Fruit fly (Drosophila melanogaster) whole organism, embryonic: ENCODE data around the gene DAAM.

ENCODE experiments used
- BtbVII ChIP-seq: fragments of 200-800 bp; sonication (Bioruptor generic); optimal IDR thresholded peaks from 3 replicates; lab custom pipeline; 2017; ENCODE audit warnings: missing biosample characterization, mild to moderate bottlenecking, missing genetic modification characterization
- CG1024 ChIP-seq: fragments of 200-800 bp; sonication (Bioruptor generic); IDR thresholded peaks from 2 replicates; pipeline ENCODE4 v1.3.6; 2022; ENCODE audit warnings: missing biosample characterization, missing genetic modification characterization
- CG10959 ChIP-seq: fragments of 200-800 bp; sonication (Bioruptor generic); IDR thresholded peaks from 2 replicates; pipeline ENCODE4 v1.3.6; 2022; ENCODE audit warnings: missing biosample characterization, missing genetic modification characterization
- CG10979 ChIP-seq: fragments of 200-800 bp; sonication (Bioruptor generic); optimal IDR thresholded peaks from 2 replicates; lab custom pipeline; 2018; ENCODE audit warnings: missing biosample characterization, mild to moderate bottlenecking, missing genetic modification characterization, moderate library complexity
- CG13287 ChIP-seq: fragments of 200-800 bp; sonication (Bioruptor generic); IDR thresholded peaks from 2 replicates; pipeline ENCODE4 v1.3.6; 2022; ENCODE audit warnings: missing biosample characterization, missing genetic modification characterization; ENCODE audit not compliant: partially characterized antibody
- CG13424 ChIP-seq: fragments of 200-800 bp; sonication (Bioruptor generic); optimal IDR thresholded peaks from 2 replicates; lab custom pipeline; 2019; ENCODE audit warnings: missing biosample characterization, mild to moderate bottlenecking, missing genetic modification characterization, moderate library complexity
- CG14965 ChIP-seq: fragments of 200-800 bp; sonication (Bioruptor generic); optimal IDR thresholded peaks from 2 replicates; lab custom pipeline; 2016; ENCODE audit warnings: missing biosample characterization, missing genetic modification characterization, borderline replicate concordance
- CG15514 ChIP-seq: fragments of 200-800 bp; sonication (Bioruptor generic); optimal IDR thresholded peaks from 3 replicates; lab custom pipeline; 2017; ENCODE audit warnings: missing biosample characterization, missing genetic modification characterization, mild to moderate bottlenecking, moderate library complexity, missing genetic modification reagents
- CG16863 ChIP-seq: fragments of 200-800 bp; sonication (Bioruptor generic); optimal IDR thresholded peaks from 3 replicates; lab custom pipeline; 2016; ENCODE audit warnings: missing biosample characterization, missing genetic modification characterization
- CG18619 ChIP-seq: fragments of 200-800 bp; sonication (Bioruptor generic); optimal IDR thresholded peaks from 3 replicates; lab custom pipeline; 2017; ENCODE audit warnings: missing biosample characterization, mild to moderate bottlenecking, missing genetic modification characterization
- CG2199 ChIP-seq: fragments of 200-800 bp; sonication (Bioruptor generic); IDR thresholded peaks from 3 replicates; pipeline ENCODE4 v1.3.6; 2022; ENCODE audit warnings: missing biosample characterization, missing genetic modification characterization
- CG31388 ChIP-seq: fragments of 200-800 bp; sonication (Bioruptor generic); optimal IDR thresholded peaks from 2 replicates; lab custom pipeline; 2016; ENCODE audit warnings: missing biosample characterization, missing genetic modification characterization
- CG3995 ChIP-seq: fragments of 200-800 bp; sonication (Bioruptor generic); optimal IDR thresholded peaks from 3 replicates; lab custom pipeline; 2016; ENCODE audit warnings: missing biosample characterization, missing genetic modification characterization
- CG4360 ChIP-seq: fragments of 200-800 bp; sonication (Bioruptor generic); IDR thresholded peaks from 2 replicates; pipeline ENCODE4 v1.3.6; 2022; ENCODE audit warnings: missing biosample characterization, missing genetic modification characterization
- CG4730 ChIP-seq: fragments of 200-800 bp; sonication (Bioruptor generic); IDR thresholded peaks from 2 replicates; pipeline ENCODE4 v1.3.6; 2022; ENCODE audit warnings: missing biosample characterization, missing genetic modification characterization
- CG7963 ChIP-seq: fragments of 200-800 bp; sonication (Bioruptor generic); IDR thresholded peaks from 3 replicates; pipeline ENCODE4 v1.3.6; 2022; ENCODE audit warnings: missing biosample characterization, missing genetic modification characterization; ENCODE audit not compliant: partially characterized antibody
- CG8290 ChIP-seq, 3 experiments: fragments of 200-800 bp; sonication (Bioruptor generic); optimal IDR thresholded peaks; 2 replicates each; lab custom pipeline; 2016 to 2019; ENCODE audit warnings: missing biosample characterization in 3 of 3, missing genetic modification characterization in 3 of 3, mild to moderate bottlenecking in 2 of 3, moderate library complexity in 1 of 3
- CG8478 ChIP-seq: fragments of >200 bp; optimal IDR thresholded peaks from 2 replicates; lab custom pipeline; 2018
- CG9727 ChIP-seq: fragments of 200-800 bp; sonication (Bioruptor generic); optimal IDR thresholded peaks from 3 replicates; lab custom pipeline; 2017; ENCODE audit warnings: missing biosample characterization, mild to moderate bottlenecking, missing genetic modification characterization
- CoRest ChIP-seq: fragments of 200-800 bp; sonication (Bioruptor generic); optimal IDR thresholded peaks from 3 replicates; lab custom pipeline; 2018; ENCODE audit warnings: missing biosample characterization, mild to moderate bottlenecking, missing genetic modification characterization, moderate library complexity
- CrebB ChIP-seq: fragments of 200-800 bp; sonication (Bioruptor generic); optimal IDR thresholded peaks from 3 replicates; lab custom pipeline; 2018; ENCODE audit warnings: missing biosample characterization, mild to moderate bottlenecking, missing genetic modification characterization
- D19B ChIP-seq: fragments of 200-800 bp; sonication (Bioruptor generic); optimal IDR thresholded peaks from 2 replicates; lab custom pipeline; 2017; ENCODE audit warnings: missing biosample characterization, mild to moderate bottlenecking, missing genetic modification characterization
- Dip3 ChIP-seq: fragments of 200-800 bp; sonication (Bioruptor generic); optimal IDR thresholded peaks from 3 replicates; lab custom pipeline; 2016; ENCODE audit warnings: missing biosample characterization, missing genetic modification characterization
- Drgx ChIP-seq: fragments of 200-800 bp; sonication (Bioruptor generic); IDR thresholded peaks from 2 replicates; pipeline ENCODE4 v1.3.6; 2022; ENCODE audit warnings: missing biosample characterization, missing genetic modification characterization
- ERR ChIP-seq: fragments of 200-800 bp; sonication (Bioruptor generic); optimal IDR thresholded peaks from 2 replicates; lab custom pipeline; 2016; ENCODE audit warnings: missing biosample characterization, missing genetic modification characterization
- HLH54F ChIP-seq: fragments of 200-800 bp; sonication (Bioruptor generic); optimal IDR thresholded peaks from 3 replicates; lab custom pipeline; 2016; ENCODE audit warnings: missing biosample characterization, missing genetic modification characterization
- HmgD ChIP-seq: fragments of 200-800 bp; sonication (Bioruptor generic); optimal IDR thresholded peaks from 3 replicates; lab custom pipeline; 2016; ENCODE audit warnings: missing biosample characterization, missing genetic modification characterization
- Kr ChIP-seq: fragments of 200-800 bp; sonication (Bioruptor generic); optimal IDR thresholded peaks from 2 replicates; lab custom pipeline; 2017; ENCODE audit warnings: missing biosample characterization, mild to moderate bottlenecking, missing genetic modification characterization
- Lpt ChIP-seq: fragments of >200 bp; optimal IDR thresholded peaks from 2 replicates; lab custom pipeline; 2018; ENCODE audit warnings: missing biosample characterization, missing genetic modification characterization
- Mad ChIP-seq: fragments of 200-800 bp; sonication (Bioruptor generic); optimal IDR thresholded peaks from 2 replicates; lab custom pipeline; 2016; ENCODE audit warnings: missing biosample characterization, missing genetic modification characterization
- Oli ChIP-seq: fragments of 200-800 bp; sonication (Bioruptor generic); optimal IDR thresholded peaks from 2 replicates; lab custom pipeline; 2018; ENCODE audit warnings: missing biosample characterization, mild to moderate bottlenecking, missing genetic modification characterization, moderate library complexity
- Rx ChIP-seq: fragments of 200-800 bp; sonication (Bioruptor generic); IDR thresholded peaks from 2 replicates; pipeline ENCODE4 v1.3.6; 2022; ENCODE audit warnings: missing biosample characterization, missing genetic modification characterization
- Spps ChIP-seq: fragments of 200-800 bp; sonication (Bioruptor generic); optimal IDR thresholded peaks from 2 replicates; lab custom pipeline; 2018; ENCODE audit warnings: missing biosample characterization, mild to moderate bottlenecking, missing genetic modification characterization
- Xrp1 ChIP-seq: fragments of 200-800 bp; sonication (Bioruptor generic); IDR thresholded peaks from 2 replicates; pipeline ENCODE4 v1.3.6; 2022; ENCODE audit warnings: missing biosample characterization, missing genetic modification characterization
- bab2 ChIP-seq: fragments of 200-800 bp; sonication (Bioruptor generic); optimal IDR thresholded peaks from 2 replicates; lab custom pipeline; 2016; ENCODE audit warnings: missing biosample characterization, missing genetic modification characterization
- bigmax ChIP-seq: fragments of 200-800 bp; sonication (Bioruptor generic); optimal IDR thresholded peaks from 2 replicates; lab custom pipeline; 2018; ENCODE audit warnings: missing biosample characterization, mild to moderate bottlenecking, missing genetic modification characterization
- chif ChIP-seq, 2 experiments: fragments of 200-800 bp; sonication (Bioruptor generic); optimal IDR thresholded peaks; 3 replicates each; lab custom pipeline; 2016; ENCODE audit warnings: missing biosample characterization in 2 of 2, missing genetic modification characterization in 2 of 2
- crp ChIP-seq, 2 experiments: fragments of 200-800 bp; sonication (Bioruptor generic); optimal IDR thresholded peaks; 2 replicates in 1 of 2; 3 replicates in 1 of 2; lab custom pipeline; 2017; ENCODE audit warnings: missing biosample characterization in 2 of 2, missing genetic modification characterization in 2 of 2, mild to moderate bottlenecking in 1 of 2, moderate library complexity in 1 of 2
- cwo ChIP-seq: fragments of 200-800 bp; sonication (Bioruptor generic); optimal IDR thresholded peaks from 3 replicates; lab custom pipeline; 2017; ENCODE audit warnings: missing biosample characterization, missing genetic modification characterization, mild to moderate bottlenecking, moderate library complexity, missing genetic modification reagents
- dmrt99B ChIP-seq: fragments of 200-800 bp; sonication (Bioruptor generic); optimal IDR thresholded peaks from 2 replicates; lab custom pipeline; 2018; ENCODE audit warnings: missing biosample characterization, mild to moderate bottlenecking, missing genetic modification characterization, moderate library complexity
- esg ChIP-seq: fragments of 200-800 bp; sonication (Bioruptor generic); conservative IDR thresholded peaks from 2 replicates; pipeline ENCODE4 v1.3.6; 2022; ENCODE audit warnings: missing biosample characterization, missing genetic modification characterization
- eve ChIP-seq, 2 experiments: fragments of >200 bp; optimal IDR thresholded peaks; 2 replicates each; lab custom pipeline; 2017; ENCODE audit warnings: missing biosample characterization in 2 of 2, missing genetic modification characterization in 2 of 2
- hth ChIP-seq: fragments of >200 bp; optimal IDR thresholded peaks from 2 replicates; lab custom pipeline; 2017; ENCODE audit warnings: inconsistent platforms
- jing ChIP-seq: fragments of 200-800 bp; sonication (Bioruptor generic); optimal IDR thresholded peaks from 2 replicates; lab custom pipeline; 2018; ENCODE audit warnings: missing biosample characterization, mild to moderate bottlenecking, missing genetic modification characterization
- oc ChIP-seq: fragments of 200-800 bp; sonication (Bioruptor generic); optimal IDR thresholded peaks from 2 replicates; lab custom pipeline; 2018; ENCODE audit warnings: missing biosample characterization, mild to moderate bottlenecking, missing genetic modification characterization, moderate library complexity
- pho ChIP-seq: fragments of 200-800 bp; sonication (Bioruptor generic); optimal IDR thresholded peaks from 2 replicates; lab custom pipeline; 2016; ENCODE audit warnings: missing biosample characterization, missing genetic modification characterization
- ranshi ChIP-seq: fragments of 200-800 bp; sonication (Bioruptor generic); IDR thresholded peaks from 2 replicates; pipeline ENCODE4 v1.3.6; 2022; ENCODE audit warnings: missing biosample characterization, missing genetic modification characterization
- sna ChIP-seq: fragments of 200-800 bp; sonication (Bioruptor generic); IDR thresholded peaks from 2 replicates; pipeline ENCODE4 v1.3.6; 2022; ENCODE audit warnings: missing biosample characterization, missing genetic modification characterization; ENCODE audit not compliant: partially characterized antibody
- sob ChIP-seq: fragments of 200-800 bp; sonication (Bioruptor generic); IDR thresholded peaks from 2 replicates; pipeline ENCODE4 v1.3.6; 2022; ENCODE audit warnings: missing biosample characterization, missing genetic modification characterization
- tap ChIP-seq: fragments of 200-800 bp; optimal IDR thresholded peaks from 3 replicates; lab custom pipeline; 2019; ENCODE audit warnings: missing biosample characterization, mild to moderate bottlenecking, missing genetic modification characterization, moderate library complexity
- tin ChIP-seq: fragments of 200-800 bp; sonication (Bioruptor generic); optimal IDR thresholded peaks from 3 replicates; lab custom pipeline; 2016; ENCODE audit warnings: missing biosample characterization, missing genetic modification characterization
- toy ChIP-seq: fragments of 200-800 bp; sonication (Bioruptor generic); IDR thresholded peaks from 2 replicates; pipeline ENCODE4 v1.3.6; 2022; ENCODE audit warnings: missing biosample characterization, missing genetic modification characterization

DAAM gene

dm6 chrX:1341944-1342392 lies 19.8 kb upstream of the DAAM start, which contains the start of gene Naa30A (continued):
- TF ChIP-seq CG18619 (no peak), Mad (GFP tag; lab: Kevin White, UChicago) (no peak), ERR (no peak), CG3995 (GFP tag; lab: Kevin White, UChicago) (peak; percentile 84), dmrt99B (tag; lab: Kevin White, UChicago) (no peak), bigmax (GFP tag; lab: Kevin White, UChicago) (peak; percentile 67), sna (GFP tag; lab: Robert Waterston, UW) (peak; percentile 94), CG4730 (GFP tag; lab: Robert Waterston, UW) (no peak), cwo (GFP tag; lab: Kevin White, UChicago) (no peak), crp (GFP tag; optimal IDR thresholded peaks at IDR 0.05; lab: Kevin White, UChicago) (peak; percentile 29 to 91), D19B (no peak), CG31388 (no peak), Oli (tag; lab: Kevin White, UChicago) (no peak), oc (no peak), tap (tag; lab: Kevin White, UChicago) (no peak), sob (GFP tag; lab: Robert Waterston, UW) (no peak), CG10959 (GFP tag; lab: Robert Waterston, UW) (no peak), CG1024 (GFP tag; lab: Robert Waterston, UW) (no peak), Xrp1 (GFP tag; lab: Robert Waterston, UW) (no peak), Kr (GFP tag; lab: Kevin White, UChicago) (no peak), Spps (no peak), CG16863 (no peak), Drgx (GFP tag; lab: Robert Waterston, UW) (no peak), HmgD (GFP tag; lab: Kevin White, UChicago) (no peak), CG13287 (GFP tag; lab: Robert Waterston, UW) (peak; percentile 96), bab2 (no peak), CG8290 (GFP tag; optimal IDR thresholded peaks at IDR 0.05; lab: Kevin White, UChicago) (peak; percentile 1), CG8290 (tag; optimal IDR thresholded peaks at IDR 0.05; lab: Kevin White, UChicago) (peak in 1 of 2 experiments; percentile 36), CG7963 (peak; percentile 96), toy (GFP tag; lab: Robert Waterston, UW) (no peak), Dip3 (GFP tag; lab: Kevin White, UChicago) (no peak), eve (GFP tag; optimal IDR thresholded peaks at IDR 0.05; lab: Kevin White, UChicago) (no peak), CG2199 (GFP tag; lab: Robert Waterston, UW) (no peak), CoRest (peak; percentile 11), HLH54F (no peak), CG14965 (no peak), hth (lab: Kevin White, UChicago) (no peak), CG4360 (no peak), pho (no peak), CG13424 (peak; percentile 12), CrebB (no peak), jing (no peak), CG15514 (GFP tag; lab: Kevin White, UChicago) (peak; percentile 75), CG10979 (tag; lab: Kevin White, UChicago) (no peak), tin (no peak), CG9727 (GFP tag; lab: Kevin White, UChicago) (no peak), esg (GFP tag; lab: Robert Waterston, UW) (no peak), Rx (GFP tag; lab: Robert Waterston, UW) (no peak), BtbVII (GFP tag; lab: Kevin White, UChicago) (no peak), chif (GFP tag; optimal IDR thresholded peaks at IDR 0.05; lab: Kevin White, UChicago) (no peak), Lpt (GFP tag; lab: Kevin White, UChicago) (no peak), CG8478 (lab: Kevin White, UChicago) (peak; percentile 87), ranshi (no peak)
